Worm (Caenorhabditis elegans) whole organism, L2 larva: ENCODE results near the gene srbc-36.

Experiments
- C34F6.9 ChIP-seq: fragments of 150-350 bp; optimal IDR thresholded peaks from 2 replicates; lab custom pipeline; 2014; ENCODE audit warnings: missing biosample characterization, missing genetic modification characterization
- F13H6.1 ChIP-seq: sonication (generic microtip); optimal IDR thresholded peaks from 2 replicates; lab custom pipeline; 2016; ENCODE audit warnings: missing genetic modification characterization, missing compliant biosample characterization
- R02D3.7 ChIP-seq: fragments of 150-350 bp; optimal IDR thresholded peaks from 2 replicates; lab custom pipeline; 2014; ENCODE audit warnings: missing biosample characterization, missing genetic modification characterization
- Y55F3AM.14 ChIP-seq: fragments of 200-800 bp; sonication (Bioruptor generic); optimal IDR thresholded peaks from 2 replicates; lab custom pipeline; 2018; ENCODE audit warnings: mild to moderate bottlenecking, missing genetic modification characterization, missing compliant biosample characterization
- ZK546.5 ChIP-seq: sonication (generic microtip); optimal IDR thresholded peaks from 2 replicates; lab custom pipeline; 2017; ENCODE audit warnings: missing biosample characterization, missing genetic modification characterization
- alr-1 ChIP-seq: fragments of 150-350 bp; optimal IDR thresholded peaks from 2 replicates; lab custom pipeline; 2014; ENCODE audit warnings: missing biosample characterization, missing genetic modification characterization
- aly-2 ChIP-seq: fragments of 150-350 bp; optimal IDR thresholded peaks from 2 replicates; lab custom pipeline; 2014; ENCODE audit warnings: missing biosample characterization, missing genetic modification characterization
- ama-1 ChIP-seq: fragments of 150-350 bp; optimal IDR thresholded peaks from 2 replicates; lab custom pipeline; 2018; ENCODE audit warnings: inconsistent platforms
- blmp-1 ChIP-seq: sonication (generic microtip); optimal IDR thresholded peaks from 2 replicates; lab custom pipeline; 2017; ENCODE audit warnings: missing genetic modification characterization, mild to moderate bottlenecking, missing compliant biosample characterization, antibody characterized with exemption, moderate library complexity; ENCODE audit not compliant: insufficient read depth
- ceh-16 ChIP-seq: fragments of 150-350 bp; optimal IDR thresholded peaks from 2 replicates; lab custom pipeline; 2014; ENCODE audit warnings: missing biosample characterization, missing genetic modification characterization
- ceh-82 ChIP-seq: fragments of 150-350 bp; optimal IDR thresholded peaks from 2 replicates; lab custom pipeline; 2014; ENCODE audit warnings: missing biosample characterization, missing genetic modification characterization
- crh-2 ChIP-seq: sonication (generic microtip); optimal IDR thresholded peaks from 2 replicates; lab custom pipeline; 2017; ENCODE audit warnings: missing biosample characterization, missing genetic modification characterization
- dmd-4 ChIP-seq: sonication (generic microtip); optimal IDR thresholded peaks from 2 replicates; lab custom pipeline; 2017; ENCODE audit warnings: missing biosample characterization, missing genetic modification characterization
- elt-1 ChIP-seq: fragments of 150-350 bp; optimal IDR thresholded peaks from 2 replicates; lab custom pipeline; 2014; ENCODE audit warnings: missing biosample characterization, missing genetic modification characterization
- fos-1 ChIP-seq: fragments of 150-350 bp; optimal IDR thresholded peaks from 2 replicates; lab custom pipeline; 2014; ENCODE audit warnings: missing biosample characterization, missing genetic modification characterization
- gmeb-1 ChIP-seq: fragments of 150-350 bp; optimal IDR thresholded peaks from 2 replicates; lab custom pipeline; 2014; ENCODE audit warnings: missing biosample characterization, missing genetic modification characterization
- lin-13 ChIP-seq: fragments of 150-350 bp; optimal IDR thresholded peaks from 2 replicates; lab custom pipeline; 2014; ENCODE audit warnings: missing biosample characterization, missing genetic modification reagents, missing genetic modification characterization
- lsy-2 ChIP-seq, 2 experiments: fragments of 150-350 bp in 1 of 2; sonication (generic microtip) in 1 of 2; optimal IDR thresholded peaks; 2 replicates each; lab custom pipeline; 2014 to 2017; ENCODE audit warnings: missing biosample characterization in 2 of 2, missing genetic modification characterization in 2 of 2
- mbf-1 ChIP-seq: sonication (generic microtip); optimal IDR thresholded peaks from 2 replicates; lab custom pipeline; 2017; ENCODE audit warnings: missing biosample characterization, missing genetic modification characterization
- mdl-1 ChIP-seq, 2 experiments: fragments of 150-350 bp in 1 of 2; sonication (generic microtip) in 1 of 2; optimal IDR thresholded peaks; 2 replicates each; lab custom pipeline; 2017; ENCODE audit warnings: missing biosample characterization in 2 of 2, missing genetic modification characterization in 2 of 2
- nhr-10 ChIP-seq: sonication (generic microtip); optimal IDR thresholded peaks from 2 replicates; lab custom pipeline; 2017; ENCODE audit warnings: missing biosample characterization, missing genetic modification characterization
- nhr-11 ChIP-seq: fragments of 150-350 bp; optimal IDR thresholded peaks from 2 replicates; lab custom pipeline; 2014; ENCODE audit warnings: missing biosample characterization, missing genetic modification characterization
- nhr-129 ChIP-seq: fragments of 150-350 bp; optimal IDR thresholded peaks from 2 replicates; lab custom pipeline; 2014; ENCODE audit warnings: missing biosample characterization, missing genetic modification characterization
- nhr-21 ChIP-seq: fragments of 150-350 bp; optimal IDR thresholded peaks from 2 replicates; lab custom pipeline; 2014; ENCODE audit warnings: missing biosample characterization, missing genetic modification characterization
- nhr-23 ChIP-seq: fragments of 150-350 bp; optimal IDR thresholded peaks from 2 replicates; lab custom pipeline; 2014; ENCODE audit warnings: missing biosample characterization, missing genetic modification reagents, missing genetic modification characterization
- nhr-237 ChIP-seq: fragments of 150-350 bp; optimal IDR thresholded peaks from 2 replicates; lab custom pipeline; 2014; ENCODE audit warnings: missing biosample characterization, missing genetic modification characterization
- nhr-25 ChIP-seq: fragments of 150-350 bp; sonication (generic microtip); optimal IDR thresholded peaks from 3 replicates; lab custom pipeline; 2014; ENCODE audit warnings: missing biosample characterization, missing genetic modification characterization
- nhr-77 ChIP-seq: fragments of 150-350 bp; optimal IDR thresholded peaks from 2 replicates; lab custom pipeline; 2014; ENCODE audit warnings: missing biosample characterization, missing genetic modification characterization
- sem-4 ChIP-seq: fragments of 150-350 bp; optimal IDR thresholded peaks from 2 replicates; lab custom pipeline; 2014; ENCODE audit warnings: missing biosample characterization, missing genetic modification reagents, missing genetic modification characterization
- sma-3 ChIP-seq: sonication (generic microtip); optimal IDR thresholded peaks from 2 replicates; lab custom pipeline; 2016; ENCODE audit warnings: missing genetic modification reagents, missing genetic modification characterization, missing compliant biosample characterization
- sma-9 ChIP-seq, 2 experiments: fragments of 150-350 bp in 1 of 2; sonication (generic microtip) in 1 of 2; optimal IDR thresholded peaks; 2 replicates each; lab custom pipeline; 2014 to 2016; ENCODE audit warnings: missing genetic modification characterization in 2 of 2, mild to moderate bottlenecking in 1 of 2, missing biosample characterization in 1 of 2, missing compliant biosample characterization in 1 of 2, missing genetic modification reagents in 1 of 2, moderate library complexity in 1 of 2
- snpc-4 ChIP-seq: fragments of 150-350 bp; optimal IDR thresholded peaks from 2 replicates; lab custom pipeline; 2014; ENCODE audit warnings: missing biosample characterization, missing genetic modification characterization
- unc-39 ChIP-seq: fragments of 150-350 bp; optimal IDR thresholded peaks from 2 replicates; lab custom pipeline; 2014; ENCODE audit warnings: missing biosample characterization, missing genetic modification characterization
- unc-55 ChIP-seq: fragments of 150-350 bp; sonication (generic microtip); optimal IDR thresholded peaks from 3 replicates; lab custom pipeline; 2014; ENCODE audit warnings: missing biosample characterization, missing genetic modification reagents, missing genetic modification characterization
- unc-62 ChIP-seq: fragments of 150-350 bp; optimal IDR thresholded peaks from 2 replicates; lab custom pipeline; 2014; ENCODE audit warnings: missing biosample characterization, missing genetic modification reagents, missing genetic modification characterization
- ztf-4 ChIP-seq: fragments of 150-350 bp; optimal IDR thresholded peaks from 2 replicates; lab custom pipeline; 2014; ENCODE audit warnings: missing biosample characterization, missing genetic modification characterization

Gene srbc-36

ce11 chrV:3484702-3485101, 5.6 kb downstream of the srbc-36 start, which contains the start of gene srbc-33:
Gene srbc-33 (minus strand): TSS chrV:3484802.
- TF ChIP-seq mbf-1 (tag; lab: Kevin White, UChicago) = no peak
- TF ChIP-seq nhr-25 = no peak
- no peak for TF ChIP-seq blmp-1
- no peak for TF ChIP-seq snpc-4 (tag; lab: Kevin White, UChicago)
- TF ChIP-seq crh-2 (tag; lab: Kevin White, UChicago) = no peak
- no peak for TF ChIP-seq sem-4
- no peak for TF ChIP-seq nhr-10 (tag; lab: Kevin White, UChicago)
- TF ChIP-seq alr-1 (tag; lab: Kevin White, UChicago) = no peak
- no peak for TF ChIP-seq mdl-1 (tag; optimal IDR thresholded peaks at IDR 0.05; lab: Kevin White, UChicago)
- no peak for TF ChIP-seq unc-62 (GFP tag; lab: Kevin White, UChicago)
- TF ChIP-seq nhr-77 (tag; lab: Kevin White, UChicago) = no peak
- TF ChIP-seq ztf-4 (tag; lab: Kevin White, UChicago) = no peak
- TF ChIP-seq gmeb-1 = no peak
- no peak for TF ChIP-seq F13H6.1 (tag; lab: Kevin White, UChicago)
- no peak for TF ChIP-seq ZK546.5
- no peak for TF ChIP-seq elt-1 (tag; lab: Kevin White, UChicago)
- TF ChIP-seq lsy-2 (tag; optimal IDR thresholded peaks at IDR 0.05; lab: Kevin White, UChicago) = no peak

ce11 chrV:3482550-3483002, 7.8 kb downstream of the srbc-36 start, which contains the start of gene lys-7:
Gene lys-7 (minus strand): TSS chrV:3482600.
- TF ChIP-seq R02D3.7 (tag; lab: Kevin White, UChicago) = no peak
- peak; percentile 12 for TF ChIP-seq sma-9 (GFP tag; optimal IDR thresholded peaks at IDR 0.05; lab: Kevin White, UChicago)
- no peak for TF ChIP-seq sma-9 (tag; optimal IDR thresholded peaks at IDR 0.05; lab: Kevin White, UChicago)
- no peak for TF ChIP-seq gmeb-1
- no peak for TF ChIP-seq ceh-16 (tag; lab: Kevin White, UChicago)
- TF ChIP-seq, all 48 proteins: peak for 1

DNA sequence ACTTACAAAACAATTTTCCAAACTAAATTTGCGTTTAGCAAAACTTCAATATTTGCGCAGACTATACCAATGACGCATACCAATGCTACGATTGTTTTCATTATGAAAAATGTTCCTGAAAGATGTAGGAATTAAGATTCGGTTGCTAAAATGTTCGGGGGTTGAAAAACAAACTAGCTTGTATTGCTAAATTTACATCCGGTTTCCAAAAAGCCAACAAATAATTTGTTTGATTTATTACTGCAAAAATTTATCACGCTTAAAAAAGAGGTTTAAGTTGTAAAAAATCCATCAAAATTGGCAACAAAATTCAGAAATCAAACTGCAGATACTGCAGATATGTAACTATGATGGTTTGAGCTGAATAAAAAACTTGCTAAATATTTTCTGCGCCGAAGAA, 10.0 kb downstream of the srbc-36 start, which contains the start of gene srbc-30:
Gene srbc-30 (minus strand): TSS at position 101 of the 400 bp plus-strand sequence.
- TF ChIP-seq nhr-10 (tag; lab: Kevin White, UChicago) (no peak), ZK546.5 (no peak), lsy-2 (tag; optimal IDR thresholded peaks at IDR 0.05; lab: Kevin White, UChicago) (no peak), dmd-4 (tag; lab: Kevin White, UChicago) (no peak), nhr-129 (tag; lab: Kevin White, UChicago) (no peak), unc-39 (tag; lab: Kevin White, UChicago) (no peak), fos-1 (no peak), nhr-77 (tag; lab: Kevin White, UChicago) (no peak), Y55F3AM.14 (GFP tag; lab: Kevin White, UChicago) (no peak), nhr-21 (tag; lab: Kevin White, UChicago) (no peak), lin-13 (GFP tag; lab: Kevin White, UChicago) (no peak), aly-2 (tag; lab: Kevin White, UChicago) (no peak)

ce11 chrV:3477496-3477895, 12.8 kb downstream of the srbc-36 start, which contains the start of gene srbc-31:
Gene srbc-31 (minus strand): TSS chrV:3477596.
- TF ChIP-seq nhr-25 (no peak), elt-1 (tag; lab: Kevin White, UChicago) (no peak), nhr-237 (tag; lab: Kevin White, UChicago) (no peak), ceh-82 (tag; lab: Kevin White, UChicago) (no peak), lin-13 (GFP tag; lab: Kevin White, UChicago) (no peak), sma-3 (no peak), nhr-23 (tag; lab: Kevin White, UChicago) (no peak), nhr-11 (tag; lab: Kevin White, UChicago) (no peak), alr-1 (tag; lab: Kevin White, UChicago) (no peak), F13H6.1 (tag; lab: Kevin White, UChicago) (no peak), unc-55 (GFP tag; lab: Kevin White, UChicago) (no peak), C34F6.9 (tag; lab: Kevin White, UChicago) (no peak), dmd-4 (tag; lab: Kevin White, UChicago) (no peak), aly-2 (tag; lab: Kevin White, UChicago) (no peak), ama-1 (lab: Kevin White, UChicago) (no peak)
